Worm (Caenorhabditis elegans) whole organism, L1 larva: ENCODE measurements around the gene mlh-1.

Source experiments
- C04F5.9 ChIP-seq: sonication (generic microtip); optimal IDR thresholded peaks from 2 replicates; lab custom pipeline; 2016; ENCODE audit warnings: missing genetic modification characterization, missing compliant biosample characterization
- C16A3.4 ChIP-seq: fragments of 150-350 bp; optimal IDR thresholded peaks from 2 replicates; lab custom pipeline; 2014; ENCODE audit warnings: missing biosample characterization, missing genetic modification characterization
- F16B12.6 ChIP-seq: fragments of 150-350 bp; optimal IDR thresholded peaks from 2 replicates; lab custom pipeline; 2014; ENCODE audit warnings: missing biosample characterization, missing genetic modification characterization
- aha-1 ChIP-seq: fragments of 150-350 bp; optimal IDR thresholded peaks from 2 replicates; lab custom pipeline; 2014; ENCODE audit warnings: missing biosample characterization, missing genetic modification characterization
- alr-1 ChIP-seq: fragments of 200-800 bp; sonication (Bioruptor generic); optimal IDR thresholded peaks from 2 replicates; lab custom pipeline; 2018; ENCODE audit warnings: borderline replicate concordance, mild to moderate bottlenecking, missing genetic modification characterization, missing compliant biosample characterization
- aly-2 ChIP-seq: fragments of 150-350 bp; optimal IDR thresholded peaks from 2 replicates; lab custom pipeline; 2014; ENCODE audit warnings: missing biosample characterization, missing genetic modification characterization
- ama-1 ChIP-seq: fragments of 150-350 bp; optimal IDR thresholded peaks from 2 replicates; lab custom pipeline; 2014
- blmp-1 ChIP-seq: fragments of 150-350 bp; optimal IDR thresholded peaks from 2 replicates; lab custom pipeline; 2014; ENCODE audit warnings: missing biosample characterization, missing genetic modification characterization
- ceh-63 ChIP-seq: fragments of 200-800 bp; sonication (Bioruptor generic); optimal IDR thresholded peaks from 2 replicates; lab custom pipeline; 2018; ENCODE audit warnings: mild to moderate bottlenecking, missing genetic modification characterization, missing compliant biosample characterization
- ces-1 ChIP-seq: fragments of 150-350 bp; optimal IDR thresholded peaks from 2 replicates; lab custom pipeline; 2014; ENCODE audit warnings: missing biosample characterization, missing genetic modification reagents, missing genetic modification characterization
- efl-1 ChIP-seq, 4 experiments: fragments of 150-350 bp; optimal IDR thresholded peaks in 3 of 4; peaks in 1 of 4; 1 replicate in 1 of 4; 2 replicates in 3 of 4; lab custom pipeline; 2014; ENCODE audit warnings: missing biosample characterization in 2 of 4, missing genetic modification characterization in 2 of 4, missing genetic modification reagents in 2 of 4
- efl-3 ChIP-seq: fragments of 200-800 bp; sonication (Bioruptor generic); optimal IDR thresholded peaks from 2 replicates; lab custom pipeline; 2018; ENCODE audit warnings: mild to moderate bottlenecking, missing genetic modification characterization, missing compliant biosample characterization
- elt-2 ChIP-seq: sonication (generic microtip); optimal IDR thresholded peaks from 2 replicates; lab custom pipeline; 2016; ENCODE audit warnings: missing genetic modification characterization, mild to moderate bottlenecking, inconsistent platforms, missing compliant biosample characterization, missing genetic modification reagents
- fkh-10 ChIP-seq: sonication (generic microtip); optimal IDR thresholded peaks from 2 replicates; lab custom pipeline; 2017; ENCODE audit warnings: missing biosample characterization, missing genetic modification reagents, missing genetic modification characterization
- fkh-4 ChIP-seq: sonication (generic microtip); optimal IDR thresholded peaks from 2 replicates; lab custom pipeline; 2016; ENCODE audit warnings: missing compliant biosample characterization, missing genetic modification characterization, borderline replicate concordance
- fos-1 ChIP-seq: fragments of 150-350 bp; optimal IDR thresholded peaks from 2 replicates; lab custom pipeline; 2014; ENCODE audit warnings: missing biosample characterization, missing genetic modification characterization
- hlh-17 ChIP-seq: fragments of 200-800 bp; sonication (Bioruptor generic); optimal IDR thresholded peaks from 2 replicates; lab custom pipeline; 2018; ENCODE audit warnings: missing genetic modification characterization, mild to moderate bottlenecking, missing compliant biosample characterization, moderate library complexity, borderline replicate concordance
- hpl-2 ChIP-seq: fragments of 150-350 bp; optimal IDR thresholded peaks from 2 replicates; lab custom pipeline; 2014; ENCODE audit warnings: missing biosample characterization, missing genetic modification reagents, missing genetic modification characterization
- irx-1 ChIP-seq: sonication (generic microtip); optimal IDR thresholded peaks from 2 replicates; lab custom pipeline; 2016; ENCODE audit warnings: missing genetic modification characterization, missing compliant biosample characterization
- jun-1 ChIP-seq: fragments of 150-350 bp; optimal IDR thresholded peaks from 2 replicates; lab custom pipeline; 2014; ENCODE audit warnings: missing biosample characterization, missing genetic modification reagents, missing genetic modification characterization
- lin-13 ChIP-seq: fragments of 150-350 bp; optimal IDR thresholded peaks from 2 replicates; lab custom pipeline; 2014; ENCODE audit warnings: missing biosample characterization, missing genetic modification reagents, missing genetic modification characterization
- lin-14 ChIP-seq: fragments of 200-800 bp; sonication (Bioruptor generic); optimal IDR thresholded peaks from 2 replicates; lab custom pipeline; 2018; ENCODE audit warnings: mild to moderate bottlenecking, missing genetic modification characterization, moderate library complexity, missing compliant biosample characterization
- lin-15B ChIP-seq: fragments of 150-350 bp; sonication (generic microtip); optimal IDR thresholded peaks from 3 replicates; lab custom pipeline; 2014; ENCODE audit warnings: missing biosample characterization, missing genetic modification characterization
- lin-35 ChIP-seq, 2 experiments: fragments of 150-350 bp; optimal IDR thresholded peaks; 2 replicates each; lab custom pipeline; 2014; ENCODE audit warnings: missing biosample characterization in 2 of 2, missing genetic modification characterization in 2 of 2, missing genetic modification reagents in 2 of 2
- lin-39 ChIP-seq: fragments of 150-350 bp; optimal IDR thresholded peaks from 2 replicates; lab custom pipeline; 2014; ENCODE audit warnings: missing biosample characterization, missing genetic modification reagents, missing genetic modification characterization
- lsy-2 ChIP-seq, 2 experiments: fragments of 150-350 bp; optimal IDR thresholded peaks; 2 replicates each; lab custom pipeline; 2014; ENCODE audit warnings: missing biosample characterization in 2 of 2, missing genetic modification characterization in 2 of 2
- mab-9 ChIP-seq: fragments of 200-800 bp; sonication (Bioruptor generic); IDR thresholded peaks from 2 replicates; pipeline ENCODE4 v1.3.6; 2022; ENCODE audit warnings: missing genetic modification reagents, missing genetic modification characterization, missing compliant biosample characterization
- mdl-1 ChIP-seq, 2 experiments: fragments of 150-350 bp; optimal IDR thresholded peaks; 2 replicates each; lab custom pipeline; 2014 to 2017; ENCODE audit warnings: missing biosample characterization in 2 of 2, missing genetic modification characterization in 2 of 2, inconsistent platforms in 1 of 2
- nhr-11 ChIP-seq: fragments of 150-350 bp; optimal IDR thresholded peaks from 2 replicates; lab custom pipeline; 2014; ENCODE audit warnings: missing biosample characterization, missing genetic modification characterization
- nhr-12 ChIP-seq: sonication (generic microtip); optimal IDR thresholded peaks from 2 replicates; lab custom pipeline; 2017; ENCODE audit warnings: missing biosample characterization, missing genetic modification characterization
- nhr-20 ChIP-seq: sonication (generic microtip); optimal IDR thresholded peaks from 2 replicates; lab custom pipeline; 2016; ENCODE audit warnings: mild to moderate bottlenecking, missing genetic modification characterization, missing compliant biosample characterization
- nhr-237 ChIP-seq: fragments of 150-350 bp; optimal IDR thresholded peaks from 2 replicates; lab custom pipeline; 2014; ENCODE audit warnings: missing biosample characterization, missing genetic modification characterization
- nhr-47 ChIP-seq: sonication (generic microtip); optimal IDR thresholded peaks from 2 replicates; lab custom pipeline; 2016; ENCODE audit warnings: mild to moderate bottlenecking, missing genetic modification characterization, moderate library complexity, missing compliant biosample characterization
- nhr-71 ChIP-seq: sonication (generic microtip); optimal IDR thresholded peaks from 2 replicates; lab custom pipeline; 2016; ENCODE audit warnings: mild to moderate bottlenecking, missing genetic modification characterization, moderate library complexity, missing compliant biosample characterization
- nhr-77 ChIP-seq: fragments of 150-350 bp; optimal IDR thresholded peaks from 2 replicates; lab custom pipeline; 2014; ENCODE audit warnings: missing biosample characterization, missing genetic modification characterization
- nhr-84 ChIP-seq: sonication (generic microtip); optimal IDR thresholded peaks from 2 replicates; lab custom pipeline; 2017; ENCODE audit warnings: missing biosample characterization, missing genetic modification characterization
- nhr-85 ChIP-seq: sonication (generic microtip); peaks from one replicate; lab custom pipeline; 2016; ENCODE audit warnings: missing genetic modification characterization, inconsistent platforms, missing compliant biosample characterization
- nhr-90 ChIP-seq: sonication (generic microtip); optimal IDR thresholded peaks from 2 replicates; lab custom pipeline; 2016; ENCODE audit warnings: mild to moderate bottlenecking, missing genetic modification characterization, missing compliant biosample characterization; ENCODE audit not compliant: poor library complexity
- pag-3 ChIP-seq: sonication (generic microtip); optimal IDR thresholded peaks from 2 replicates; lab custom pipeline; 2017; ENCODE audit warnings: missing genetic modification characterization, mild to moderate bottlenecking, missing compliant biosample characterization, antibody characterized with exemption, borderline replicate concordance; ENCODE audit not compliant: insufficient read depth
- pax-3 ChIP-seq: fragments of 200-800 bp; sonication (Bioruptor generic); optimal IDR thresholded peaks from 2 replicates; lab custom pipeline; 2018; ENCODE audit warnings: mild to moderate bottlenecking, missing genetic modification characterization, moderate library complexity, missing compliant biosample characterization
- pqm-1 ChIP-seq: sonication (generic microtip); optimal IDR thresholded peaks from 3 replicates; lab custom pipeline; 2017; ENCODE audit warnings: missing biosample characterization, missing genetic modification characterization
- skn-1 ChIP-seq: fragments of 150-350 bp; optimal IDR thresholded peaks from 2 replicates; lab custom pipeline; 2014; ENCODE audit warnings: missing biosample characterization, missing genetic modification characterization
- snpc-4 ChIP-seq: fragments of 150-350 bp; optimal IDR thresholded peaks from 2 replicates; lab custom pipeline; 2014; ENCODE audit warnings: missing biosample characterization, missing genetic modification characterization
- sox-4 ChIP-seq: sonication (generic microtip); optimal IDR thresholded peaks from 2 replicates; lab custom pipeline; 2016; ENCODE audit warnings: missing genetic modification characterization, missing compliant biosample characterization
- sptf-1 ChIP-seq: fragments of 150-350 bp; optimal IDR thresholded peaks from 2 replicates; lab custom pipeline; 2014; ENCODE audit warnings: missing biosample characterization, missing genetic modification characterization
- sup-37 ChIP-seq: fragments of 200-800 bp; sonication (Bioruptor generic); optimal IDR thresholded peaks from 2 replicates; lab custom pipeline; 2018; ENCODE audit warnings: mild to moderate bottlenecking, missing genetic modification characterization, missing compliant biosample characterization
- swsn-7 ChIP-seq: sonication (generic microtip); optimal IDR thresholded peaks from 2 replicates; lab custom pipeline; 2016; ENCODE audit warnings: missing genetic modification characterization, missing compliant biosample characterization
- tbx-2 ChIP-seq: sonication (generic microtip); optimal IDR thresholded peaks from 2 replicates; lab custom pipeline; 2016; ENCODE audit warnings: missing genetic modification characterization, missing compliant biosample characterization
- tlp-1 ChIP-seq: fragments of 150-350 bp; optimal IDR thresholded peaks from 2 replicates; lab custom pipeline; 2014; ENCODE audit warnings: missing biosample characterization, missing genetic modification characterization
- unc-30 ChIP-seq: sonication (generic microtip); optimal IDR thresholded peaks from 2 replicates; lab custom pipeline; 2017; ENCODE audit warnings: missing biosample characterization, missing genetic modification characterization
- unc-62 ChIP-seq: fragments of 150-350 bp; optimal IDR thresholded peaks from 2 replicates; lab custom pipeline; 2014; ENCODE audit warnings: missing biosample characterization, missing genetic modification reagents, missing genetic modification characterization
- unc-98 ChIP-seq: fragments of 200-800 bp; sonication (Bioruptor generic); IDR thresholded peaks from 2 replicates; pipeline ENCODE4 v1.3.6; 2022; ENCODE audit warnings: missing genetic modification characterization, missing compliant biosample characterization
- vab-15 ChIP-seq: sonication (generic microtip); optimal IDR thresholded peaks from 2 replicates; lab custom pipeline; 2017; ENCODE audit warnings: missing genotype, mild to moderate bottlenecking, missing genetic modification characterization, missing compliant biosample characterization
- ztf-11 ChIP-seq, 2 experiments: sonication (generic microtip); optimal IDR thresholded peaks; 2 replicates each; lab custom pipeline; 2016 to 2017; ENCODE audit warnings: missing genetic modification characterization in 2 of 2, missing biosample characterization in 1 of 2, missing compliant biosample characterization in 1 of 2

The mlh-1 gene

ce11 chrIII:13542458-13542857 is 28.1 kb upstream of the mlh-1 start:
- TF ChIP-seq unc-98 (GFP tag; lab: Robert Waterston, UW): no peak
- TF ChIP-seq skn-1: no peak
- peak in 1 of 2 experiments; percentile 27 for TF ChIP-seq lin-35 (GFP tag; optimal IDR thresholded peaks at IDR 0.05; lab: Kevin White, UChicago)
- TF ChIP-seq efl-1 (optimal IDR thresholded peaks at IDR 0.05; lab: Kevin White, UChicago): no peak
- peak in 1 of 2 experiments; percentile 66 for TF ChIP-seq efl-1 (GFP tag; optimal IDR thresholded peaks at IDR 0.05 in 1 of 2; lab: Kevin White, UChicago)
- peak; percentile 8 for TF ChIP-seq blmp-1
- no peak for TF ChIP-seq unc-62
- no peak for TF ChIP-seq sup-37 (GFP tag; lab: Kevin White, UChicago)
- TF ChIP-seq tlp-1: no peak
- no peak for TF ChIP-seq alr-1
- TF ChIP-seq aly-2 (tag; lab: Kevin White, UChicago): no peak
- TF ChIP-seq ceh-63: no peak
- no peak for TF ChIP-seq C04F5.9 (tag; lab: Kevin White, UChicago)
- TF ChIP-seq tbx-2: no peak
- no peak for TF ChIP-seq lin-15B (tag; lab: Kevin White, UChicago)
- peak; percentile 0 for TF ChIP-seq nhr-20 (tag; lab: Kevin White, UChicago)
- TF ChIP-seq jun-1 (tag; lab: Kevin White, UChicago): no peak
- no peak for TF ChIP-seq lin-39 (tag; lab: Kevin White, UChicago)
- TF ChIP-seq mdl-1 (tag; optimal IDR thresholded peaks at IDR 0.05; lab: Kevin White, UChicago): no peak
- no peak for TF ChIP-seq nhr-90
- no peak for TF ChIP-seq fkh-10 (GFP tag; lab: Kevin White, UChicago)
- TF ChIP-seq nhr-77: no peak
- TF ChIP-seq swsn-7: no peak
- TF ChIP-seq ama-1 (lab: Kevin White, UChicago): no peak
- no peak for TF ChIP-seq ces-1 (GFP tag; lab: Kevin White, UChicago)
- TF ChIP-seq C16A3.4 (tag; lab: Kevin White, UChicago): no peak
- TF ChIP-seq pax-3 (tag; lab: Kevin White, UChicago): no peak
- TF ChIP-seq efl-3 (GFP tag; lab: Kevin White, UChicago): no peak
- no peak for TF ChIP-seq pqm-1
- TF ChIP-seq nhr-237 (tag; lab: Kevin White, UChicago): no peak
- no peak for TF ChIP-seq snpc-4
- no peak for TF ChIP-seq nhr-11 (tag; lab: Kevin White, UChicago)
- TF ChIP-seq nhr-84: no peak
- no peak for TF ChIP-seq aha-1
- TF ChIP-seq nhr-85 (tag; lab: Kevin White, UChicago): peak; percentile 58
- TF ChIP-seq hpl-2 (GFP tag; lab: Kevin White, UChicago): no peak
- TF ChIP-seq nhr-71 (tag; lab: Kevin White, UChicago): peak; percentile 13
- no peak for TF ChIP-seq fkh-4 (tag; lab: Kevin White, UChicago)
- TF ChIP-seq lsy-2 (tag; optimal IDR thresholded peaks at IDR 0.05; lab: Kevin White, UChicago): no peak
- no peak for TF ChIP-seq ztf-11 (tag; optimal IDR thresholded peaks at IDR 0.05; lab: Kevin White, UChicago)
- no peak for TF ChIP-seq sptf-1 (tag; lab: Kevin White, UChicago)
- no peak for TF ChIP-seq F16B12.6 (tag; lab: Kevin White, UChicago)
- TF ChIP-seq pag-3 (tag; lab: Kevin White, UChicago): no peak
- no peak for TF ChIP-seq hlh-17 (GFP tag; lab: Kevin White, UChicago)
- no peak for TF ChIP-seq irx-1 (tag; lab: Kevin White, UChicago)
- no peak for TF ChIP-seq sox-4
- TF ChIP-seq mab-9 (GFP tag; lab: Robert Waterston, UW): no peak
- no peak for TF ChIP-seq nhr-47 (tag; lab: Kevin White, UChicago)
- peak; percentile 17 for TF ChIP-seq elt-2 (tag; lab: Kevin White, UChicago)
- TF ChIP-seq fos-1 (tag; lab: Kevin White, UChicago): no peak
- peak; percentile 24 for TF ChIP-seq lin-14
- no peak for TF ChIP-seq nhr-12 (tag; lab: Kevin White, UChicago)
- TF ChIP-seq vab-15 (tag; lab: Kevin White, UChicago): no peak
- no peak for TF ChIP-seq lin-13
- TF ChIP-seq unc-30 (tag; lab: Kevin White, UChicago): no peak
